Worm (Caenorhabditis elegans): ENCODE results near the gene Y64G10A.2.

ce11 chrIV:14215777-14216176, 28.5 kb downstream of the Y64G10A.2 start:
- TF ChIP-seq klf-2 (GFP tag; conservative IDR thresholded peaks at IDR 0.05) (no peak), T22C8.4 (GFP tag; IDR thresholded peaks at IDR 0.05) (no peak), ztf-23 (GFP tag; IDR thresholded peaks at IDR 0.05) (no peak)
